Worm (Caenorhabditis elegans) whole organism, late embryonic: Measurements from ENCODE around the gene K10B4.1.

Source experiments
- C08G9.2 ChIP-seq: sonication (generic microtip); optimal IDR thresholded peaks from 2 replicates; lab custom pipeline; 2016; ENCODE audit warnings: mild to moderate bottlenecking, missing genetic modification characterization, moderate library complexity, missing compliant biosample characterization
- K02D7.2 ChIP-seq: sonication (generic microtip); optimal IDR thresholded peaks from 2 replicates; lab custom pipeline; 2017; ENCODE audit warnings: mild to moderate bottlenecking, missing genetic modification characterization, missing compliant biosample characterization
- ceh-19 ChIP-seq: fragments of 200-800 bp; sonication (Bioruptor generic); optimal IDR thresholded peaks from 2 replicates; lab custom pipeline; 2018; ENCODE audit warnings: mild to moderate bottlenecking, missing genetic modification characterization, missing compliant biosample characterization
- dve-1 ChIP-seq: sonication (generic microtip); optimal IDR thresholded peaks from 2 replicates; lab custom pipeline; 2017; ENCODE audit warnings: antibody characterized with exemption, mild to moderate bottlenecking, missing genetic modification characterization, missing compliant biosample characterization
- hlh-30 ChIP-seq: sonication (generic microtip); optimal IDR thresholded peaks from 2 replicates; lab custom pipeline; 2017; ENCODE audit warnings: antibody characterized with exemption, missing genetic modification characterization, missing compliant biosample characterization; ENCODE audit not compliant: insufficient read depth
- nhr-11 ChIP-seq: fragments of 150-350 bp; optimal IDR thresholded peaks from 2 replicates; lab custom pipeline; 2014; ENCODE audit warnings: missing biosample characterization, missing genetic modification characterization
- tbx-2 ChIP-seq: sonication (generic microtip); optimal IDR thresholded peaks from 2 replicates; lab custom pipeline; 2016; ENCODE audit warnings: missing genetic modification characterization, missing compliant biosample characterization
- zip-5 ChIP-seq: sonication (generic microtip); optimal IDR thresholded peaks from 2 replicates; lab custom pipeline; 2016; ENCODE audit warnings: missing genetic modification characterization, missing compliant biosample characterization

DNA sequence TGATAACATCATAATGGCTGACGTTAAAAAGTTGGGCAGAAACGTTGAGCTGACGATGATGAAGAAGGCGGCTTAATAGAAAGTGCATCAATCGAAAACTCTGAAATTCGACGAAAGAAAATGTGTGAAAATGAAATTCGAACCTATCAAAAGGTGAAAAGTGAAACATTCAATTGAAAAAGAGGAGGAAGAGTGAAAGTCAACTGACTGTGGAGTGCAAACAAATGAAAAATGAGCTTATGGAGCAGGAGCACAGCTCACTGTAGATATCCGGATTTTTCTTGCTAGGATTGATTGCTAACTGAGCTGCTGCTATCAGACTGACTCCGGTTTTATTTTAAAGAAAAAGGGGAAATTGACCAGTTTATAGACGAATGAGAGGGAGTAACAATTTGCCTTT lies 14.1 kb upstream of the K10B4.1 start, which contains the start of gene K10B4.3:
- TF ChIP-seq zip-5 (tag; lab: Kevin White, UChicago), result no peak
- TF ChIP-seq ceh-19 (GFP tag; lab: Kevin White, UChicago), result no peak
- no peak for TF ChIP-seq hlh-30 (tag; lab: Kevin White, UChicago)
- no peak for TF ChIP-seq dve-1 (tag; lab: Kevin White, UChicago)
- no peak for TF ChIP-seq K02D7.2 (tag; lab: Kevin White, UChicago)
- no peak for TF ChIP-seq tbx-2 (tag; lab: Kevin White, UChicago)
- no peak for TF ChIP-seq nhr-11 (tag; lab: Kevin White, UChicago)
- no peak for TF ChIP-seq C08G9.2 (tag; lab: Kevin White, UChicago)
